Fruit fly (Drosophila melanogaster) whole organism, embryonic: ENCODE data around the gene CG42329.

ENCODE experiments used
- CG10267 ChIP-seq: fragments of 200-800 bp; sonication (Bioruptor generic); optimal IDR thresholded peaks from 2 replicates; lab custom pipeline; 2018; ENCODE audit warnings: missing biosample characterization, mild to moderate bottlenecking, missing genetic modification characterization, moderate library complexity
- CG11093 ChIP-seq: fragments of 200-800 bp; sonication (Bioruptor generic); IDR thresholded peaks from 3 replicates; pipeline ENCODE4 v1.3.6; 2022; ENCODE audit warnings: missing biosample characterization, missing genetic modification characterization
- CG11695 ChIP-seq: fragments of 200-800 bp; sonication (Bioruptor generic); IDR thresholded peaks from 3 replicates; pipeline ENCODE4 v1.3.6; 2022; ENCODE audit warnings: missing biosample characterization, missing genetic modification characterization
- CG12155 ChIP-seq: fragments of 200-800 bp; sonication (Bioruptor generic); optimal IDR thresholded peaks from 3 replicates; lab custom pipeline; 2016; ENCODE audit warnings: missing biosample characterization, missing genetic modification characterization
- CG1233 ChIP-seq: fragments of 200-800 bp; sonication (Bioruptor generic); optimal IDR thresholded peaks from 4 replicates; lab custom pipeline; 2018; ENCODE audit warnings: missing biosample characterization, mild to moderate bottlenecking, missing genetic modification characterization
- CG12659 ChIP-seq: fragments of 200-800 bp; sonication (Bioruptor generic); optimal IDR thresholded peaks from 3 replicates; lab custom pipeline; 2017; ENCODE audit warnings: mild to moderate bottlenecking, missing biosample characterization, missing genetic modification reagents, missing genetic modification characterization
- CG13287 ChIP-seq: fragments of 200-800 bp; sonication (Bioruptor generic); IDR thresholded peaks from 2 replicates; pipeline ENCODE4 v1.3.6; 2022; ENCODE audit warnings: missing biosample characterization, missing genetic modification characterization; ENCODE audit not compliant: partially characterized antibody
- CG15269 ChIP-seq: fragments of 200-800 bp; sonication (Bioruptor generic); optimal IDR thresholded peaks from 2 replicates; lab custom pipeline; 2018; ENCODE audit warnings: missing biosample characterization, mild to moderate bottlenecking, missing genetic modification characterization, moderate library complexity
- CG17361 ChIP-seq: fragments of 200-800 bp; sonication (Bioruptor generic); IDR thresholded peaks from 3 replicates; pipeline ENCODE4 v1.3.6; 2022; ENCODE audit warnings: missing biosample characterization, missing genetic modification characterization
- CG17802 ChIP-seq: fragments of 200-800 bp; sonication (Bioruptor generic); optimal IDR thresholded peaks from 2 replicates; lab custom pipeline; 2018; ENCODE audit warnings: missing biosample characterization, mild to moderate bottlenecking, missing genetic modification characterization, moderate library complexity
- CG3163 ChIP-seq: fragments of 200-800 bp; sonication (Bioruptor generic); optimal IDR thresholded peaks from 3 replicates; lab custom pipeline; 2016; ENCODE audit warnings: missing biosample characterization, missing genetic modification characterization
- CG34224 ChIP-seq: fragments of 200-800 bp; sonication (Bioruptor generic); IDR thresholded peaks from 3 replicates; pipeline ENCODE4 v1.3.6; 2022; ENCODE audit warnings: missing biosample characterization, missing genetic modification characterization; ENCODE audit not compliant: partially characterized antibody
- CG34376 ChIP-seq: fragments of 200-800 bp; sonication (Bioruptor generic); optimal IDR thresholded peaks from 2 replicates; lab custom pipeline; 2018; ENCODE audit warnings: missing biosample characterization, mild to moderate bottlenecking, missing genetic modification characterization
- CG7786 ChIP-seq: fragments of 200-800 bp; sonication (Bioruptor generic); optimal IDR thresholded peaks from 2 replicates; lab custom pipeline; 2016; ENCODE audit warnings: missing biosample characterization, missing genetic modification characterization
- CG7928 ChIP-seq: fragments of 200-800 bp; sonication (Bioruptor generic); optimal IDR thresholded peaks from 2 replicates; lab custom pipeline; 2017; ENCODE audit warnings: missing biosample characterization, mild to moderate bottlenecking, missing genetic modification characterization
- CG7963 ChIP-seq: fragments of 200-800 bp; sonication (Bioruptor generic); IDR thresholded peaks from 3 replicates; pipeline ENCODE4 v1.3.6; 2022; ENCODE audit warnings: missing biosample characterization, missing genetic modification characterization; ENCODE audit not compliant: partially characterized antibody
- CG7987 ChIP-seq: fragments of 200-800 bp; sonication (Bioruptor generic); optimal IDR thresholded peaks from 2 replicates; lab custom pipeline; 2018; ENCODE audit warnings: missing biosample characterization, mild to moderate bottlenecking, missing genetic modification characterization, moderate library complexity
- CG8290 ChIP-seq, 3 experiments: fragments of 200-800 bp; sonication (Bioruptor generic); optimal IDR thresholded peaks; 2 replicates each; lab custom pipeline; 2016 to 2019; ENCODE audit warnings: missing biosample characterization in 3 of 3, missing genetic modification characterization in 3 of 3, mild to moderate bottlenecking in 2 of 3, moderate library complexity in 1 of 3
- CG8765 ChIP-seq: fragments of 200-800 bp; sonication (Bioruptor generic); IDR thresholded peaks from 2 replicates; pipeline ENCODE4 v1.3.6; 2022; ENCODE audit warnings: missing biosample characterization, missing genetic modification characterization
- CG9817 ChIP-seq: fragments of 200-800 bp; sonication (Bioruptor generic); optimal IDR thresholded peaks from 2 replicates; lab custom pipeline; 2018; ENCODE audit warnings: missing biosample characterization, mild to moderate bottlenecking, missing genetic modification characterization, moderate library complexity
- CkIIα-i1 ChIP-seq: fragments of 200-800 bp; sonication (Bioruptor generic); IDR thresholded peaks from 2 replicates; pipeline ENCODE4 v1.3.6; 2022; ENCODE audit warnings: missing biosample characterization, missing genetic modification characterization
- Dad ChIP-seq: fragments of 200-800 bp; sonication (Bioruptor generic); optimal IDR thresholded peaks from 3 replicates; lab custom pipeline; 2016; ENCODE audit warnings: missing biosample characterization, missing genetic modification characterization
- E2f2 ChIP-seq: fragments of 200-800 bp; sonication (Bioruptor generic); IDR thresholded peaks from 2 replicates; pipeline ENCODE4 v1.3.6; 2022; ENCODE audit warnings: missing biosample characterization, missing genetic modification characterization
- Eip74EF ChIP-seq, 2 experiments: fragments of 200-800 bp in 1 of 2; fragments of >200 bp in 1 of 2; sonication (Bioruptor generic) in 1 of 2; optimal IDR thresholded peaks; 2 replicates each; lab custom pipeline; 2017 to 2019; ENCODE audit warnings: missing biosample characterization in 2 of 2, missing genetic modification characterization in 2 of 2, mild to moderate bottlenecking in 1 of 2, moderate library complexity in 1 of 2
- HmgD ChIP-seq: fragments of 200-800 bp; sonication (Bioruptor generic); optimal IDR thresholded peaks from 3 replicates; lab custom pipeline; 2016; ENCODE audit warnings: missing biosample characterization, missing genetic modification characterization
- Hr51 ChIP-seq, 2 experiments: fragments of 200-800 bp; sonication (Bioruptor generic); optimal IDR thresholded peaks; 2 replicates in 1 of 2; 3 replicates in 1 of 2; lab custom pipeline; 2016 to 2018; ENCODE audit warnings: missing biosample characterization in 2 of 2, missing genetic modification characterization in 2 of 2, mild to moderate bottlenecking in 1 of 2, moderate library complexity in 1 of 2
- Mad ChIP-seq: fragments of 200-800 bp; sonication (Bioruptor generic); optimal IDR thresholded peaks from 2 replicates; lab custom pipeline; 2016; ENCODE audit warnings: missing biosample characterization, missing genetic modification characterization
- Nf-YC ChIP-seq: fragments of 200-800 bp; optimal IDR thresholded peaks from 3 replicates; lab custom pipeline; 2019; ENCODE audit warnings: missing biosample characterization, mild to moderate bottlenecking, missing genetic modification characterization, moderate library complexity
- Oaz ChIP-seq: fragments of 200-800 bp; sonication (Bioruptor generic); IDR thresholded peaks from 2 replicates; pipeline ENCODE4 v1.3.6; 2022; ENCODE audit warnings: missing biosample characterization, missing genetic modification characterization
- PHDP ChIP-seq: fragments of 200-800 bp; sonication (Bioruptor generic); optimal IDR thresholded peaks from 3 replicates; lab custom pipeline; 2018; ENCODE audit warnings: missing biosample characterization, mild to moderate bottlenecking, missing genetic modification characterization, moderate library complexity
- amos ChIP-seq: fragments of 200-800 bp; sonication (Bioruptor generic); IDR thresholded peaks from 2 replicates; pipeline ENCODE4 v1.3.6; 2022; ENCODE audit warnings: missing biosample characterization, missing genetic modification characterization; ENCODE audit not compliant: partially characterized antibody
- chm ChIP-seq: fragments of 200-800 bp; sonication (Bioruptor generic); IDR thresholded peaks from 2 replicates; pipeline ENCODE4 v1.3.6; 2022; ENCODE audit warnings: missing biosample characterization, missing genetic modification characterization
- cwo ChIP-seq: fragments of 200-800 bp; sonication (Bioruptor generic); optimal IDR thresholded peaks from 3 replicates; lab custom pipeline; 2017; ENCODE audit warnings: missing biosample characterization, missing genetic modification characterization, mild to moderate bottlenecking, moderate library complexity, missing genetic modification reagents
- eve ChIP-seq, 2 experiments: fragments of >200 bp; optimal IDR thresholded peaks; 2 replicates each; lab custom pipeline; 2017; ENCODE audit warnings: missing biosample characterization in 2 of 2, missing genetic modification characterization in 2 of 2
- fd3F ChIP-seq: fragments of 200-800 bp; sonication (Bioruptor generic); optimal IDR thresholded peaks from 2 replicates; lab custom pipeline; 2018; ENCODE audit warnings: missing biosample characterization, mild to moderate bottlenecking, missing genetic modification characterization, moderate library complexity
- gce ChIP-seq: fragments of 200-800 bp; sonication (Bioruptor generic); IDR thresholded peaks from 3 replicates; pipeline ENCODE4 v1.3.6; 2022; ENCODE audit warnings: missing biosample characterization, missing genetic modification characterization
- grau ChIP-seq: fragments of 200-800 bp; optimal IDR thresholded peaks from 3 replicates; lab custom pipeline; 2019; ENCODE audit warnings: missing biosample characterization, mild to moderate bottlenecking, missing genetic modification characterization, moderate library complexity
- hbn ChIP-seq: fragments of 200-800 bp; sonication (Bioruptor generic); IDR thresholded peaks from 2 replicates; pipeline ENCODE4 v1.3.6; 2022; ENCODE audit warnings: missing biosample characterization, missing genetic modification characterization; ENCODE audit not compliant: partially characterized antibody
- insv ChIP-seq, 2 experiments: fragments of 200-800 bp; sonication (Bioruptor generic); optimal IDR thresholded peaks; 3 replicates each; lab custom pipeline; 2016 to 2018; ENCODE audit warnings: missing biosample characterization in 2 of 2, missing genetic modification characterization in 2 of 2
- jumu ChIP-seq: fragments of 200-800 bp; sonication (Bioruptor generic); optimal IDR thresholded peaks from 3 replicates; lab custom pipeline; 2016; ENCODE audit warnings: missing biosample characterization, missing genetic modification characterization
- onecut ChIP-seq: fragments of 200-800 bp; sonication (Bioruptor generic); IDR thresholded peaks from 2 replicates; pipeline ENCODE4 v1.3.6; 2022; ENCODE audit warnings: missing biosample characterization, missing genetic modification characterization
- org-1 ChIP-seq: fragments of 200-800 bp; sonication (Bioruptor generic); optimal IDR thresholded peaks from 2 replicates; lab custom pipeline; 2017; ENCODE audit warnings: missing biosample characterization, missing genetic modification characterization
- otp ChIP-seq: fragments of 200-800 bp; sonication (Bioruptor generic); IDR thresholded peaks from 3 replicates; pipeline ENCODE4, ENCODE4 v1.3.6; 2022; ENCODE audit warnings: missing biosample characterization, missing genetic modification characterization
- ranshi ChIP-seq: fragments of 200-800 bp; sonication (Bioruptor generic); IDR thresholded peaks from 2 replicates; pipeline ENCODE4 v1.3.6; 2022; ENCODE audit warnings: missing biosample characterization, missing genetic modification characterization
- row ChIP-seq: fragments of 200-800 bp; sonication (Bioruptor generic); IDR thresholded peaks from 3 replicates; pipeline ENCODE4 v1.3.6; 2022; ENCODE audit warnings: missing biosample characterization, missing genetic modification characterization
- so ChIP-seq: fragments of 200-800 bp; sonication (Bioruptor generic); IDR thresholded peaks from 3 replicates; pipeline ENCODE4 v1.3.6; 2022; ENCODE audit warnings: missing biosample characterization, missing genetic modification characterization
- tin ChIP-seq: fragments of 200-800 bp; sonication (Bioruptor generic); optimal IDR thresholded peaks from 3 replicates; lab custom pipeline; 2016; ENCODE audit warnings: missing biosample characterization, missing genetic modification characterization
- wek ChIP-seq: fragments of 200-800 bp; sonication (Bioruptor generic); optimal IDR thresholded peaks from 3 replicates; lab custom pipeline; 2018; ENCODE audit warnings: missing biosample characterization, mild to moderate bottlenecking, missing genetic modification characterization, moderate library complexity
- zf30C ChIP-seq: fragments of 200-800 bp; sonication (Bioruptor generic); optimal IDR thresholded peaks from 3 replicates; lab custom pipeline; 2018; ENCODE audit warnings: missing biosample characterization, mild to moderate bottlenecking, missing genetic modification characterization

The CG42329 gene

DNA sequence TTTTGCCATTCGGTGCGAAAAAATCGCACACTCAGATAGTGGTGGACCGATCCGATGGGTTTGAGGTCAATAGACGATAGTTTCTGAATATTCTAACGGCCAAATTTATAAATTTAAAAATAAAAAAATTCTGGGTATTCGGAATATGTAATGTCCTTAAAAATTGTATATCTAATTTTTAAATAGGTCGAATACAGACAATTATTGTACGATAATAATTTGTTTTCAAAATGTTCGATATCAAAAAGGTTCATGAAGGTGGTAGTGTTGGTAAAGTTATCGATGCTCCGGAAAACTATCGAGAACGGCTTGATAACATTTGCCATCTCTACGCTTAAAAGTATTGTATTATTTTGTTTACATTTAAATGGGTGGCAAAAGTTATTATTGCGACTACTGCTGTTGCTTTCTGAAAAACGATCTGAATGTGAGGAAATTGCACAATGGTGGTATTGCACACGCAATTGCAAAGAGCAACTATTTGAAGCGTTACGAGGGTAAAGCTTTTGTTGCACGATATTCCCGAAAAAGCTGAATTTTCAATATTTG, 49.2 kb upstream of the CG42329 start, which contains the start of the genes CG31922 and Plap (continued):
- TF ChIP-seq CG8765 (GFP tag; lab: Robert Waterston, UW) (no peak), fd3F (GFP tag; lab: Kevin White, UChicago) (peak; percentile 57), CG3163 (GFP tag; lab: Kevin White, UChicago) (peak; percentile 10), CG8290 (GFP tag; optimal IDR thresholded peaks at IDR 0.05; lab: Kevin White, UChicago) (no peak), CG8290 (tag; optimal IDR thresholded peaks at IDR 0.05; lab: Kevin White, UChicago) (peak in 1 of 2 experiments; percentile 19), CG17802 (tag; lab: Kevin White, UChicago) (no peak), CG13287 (GFP tag; lab: Robert Waterston, UW) (peak; percentile 95), zf30C (GFP tag; lab: Kevin White, UChicago) (no peak), eve (GFP tag; optimal IDR thresholded peaks at IDR 0.05; lab: Kevin White, UChicago) (no peak), CG11093 (GFP tag; lab: Robert Waterston, UW) (no peak), CG11695 (GFP tag; lab: Robert Waterston, UW) (no peak), E2f2 (GFP tag; lab: Robert Waterston, UW) (peak; percentile 59), CG34224 (GFP tag; lab: Robert Waterston, UW) (peak; percentile 89), CG7786 (GFP tag; lab: Kevin White, UChicago) (peak; percentile 67), amos (GFP tag; lab: Robert Waterston, UW) (peak; percentile 82; the same call in 1 of the 2 replicates), CkIIα-i1 (GFP tag; lab: Robert Waterston, UW) (no peak), CG7963 (GFP tag; lab: Robert Waterston, UW) (no peak), cwo (peak; percentile 6), Mad (GFP tag; lab: Kevin White, UChicago) (peak; percentile 70), Nf-YC (tag; lab: Kevin White, UChicago) (peak; percentile 72), Oaz (GFP tag; lab: Robert Waterston, UW) (0 out of 2 replicates have a peak, but pooled peaks have one; percentile 26), Eip74EF (GFP tag; optimal IDR thresholded peaks at IDR 0.05; lab: Kevin White, UChicago) (no peak), CG7928 (GFP tag; lab: Kevin White, UChicago) (peak; percentile 39), CG34376 (GFP tag; lab: Kevin White, UChicago) (peak; percentile 77), Hr51 (GFP tag; optimal IDR thresholded peaks at IDR 0.05; lab: Kevin White, UChicago) (peak in 1 of 2 experiments; percentile 65), otp (no peak), PHDP (tag; lab: Kevin White, UChicago) (peak; percentile 64), gce (no peak), onecut (GFP tag; lab: Robert Waterston, UW) (no peak; the same call in 1 of the 2 replicates), HmgD (GFP tag; lab: Kevin White, UChicago) (no peak), row (GFP tag; lab: Robert Waterston, UW) (peak; percentile 96), Dad (GFP tag; lab: Kevin White, UChicago) (peak; percentile 60), CG17361 (peak; percentile 77), CG10267 (tag; lab: Kevin White, UChicago) (peak; percentile 98), grau (tag; lab: Kevin White, UChicago) (peak; percentile 76), so (GFP tag; lab: Robert Waterston, UW) (no peak; the same call in 2 of the 3 replicates), CG12659 (peak; percentile 82), org-1 (GFP tag; lab: Kevin White, UChicago) (no peak), tin (GFP tag; lab: Kevin White, UChicago) (peak; percentile 76), jumu (GFP tag; lab: Kevin White, UChicago) (peak; percentile 39), wek (GFP tag; lab: Kevin White, UChicago) (no peak), chm (GFP tag; lab: Robert Waterston, UW) (no peak), CG1233 (GFP tag; lab: Kevin White, UChicago) (peak; percentile 34), CG7987 (GFP tag; lab: Kevin White, UChicago) (no peak), ranshi (GFP tag; lab: Robert Waterston, UW) (no peak), CG15269 (tag; lab: Kevin White, UChicago) (no peak), insv (GFP tag; optimal IDR thresholded peaks at IDR 0.05; lab: Kevin White, UChicago) (peak in 1 of 2 experiments; percentile 35), CG9817 (tag; lab: Kevin White, UChicago) (peak; percentile 72), CG12155 (GFP tag; lab: Kevin White, UChicago) (peak; percentile 80), hbn (GFP tag; lab: Robert Waterston, UW) (peak; percentile 93)
